Fruit fly (Drosophila melanogaster) whole organism, adult: ENCODE data around the gene Axud1.

Source experiments
- CG11617 ChIP-seq: fragments of 200-800 bp; sonication (Bioruptor generic); optimal IDR thresholded peaks from 2 replicates; lab custom pipeline; 2017; ENCODE audit warnings: mild to moderate bottlenecking, missing biosample characterization, missing genetic modification reagents, missing genetic modification characterization
- CG12768 ChIP-seq: fragments of 200-800 bp; sonication (Bioruptor generic); optimal IDR thresholded peaks from 2 replicates; lab custom pipeline; 2017; ENCODE audit warnings: missing biosample characterization, missing genetic modification characterization, mild to moderate bottlenecking, moderate library complexity, missing genetic modification reagents
- CG14711 ChIP-seq: fragments of 200-800 bp; sonication (Bioruptor generic); optimal IDR thresholded peaks from 2 replicates; lab custom pipeline; 2018; ENCODE audit warnings: missing biosample characterization, mild to moderate bottlenecking, missing genetic modification characterization, moderate library complexity
- CG1620 ChIP-seq: fragments of 200-800 bp; sonication (Bioruptor generic); optimal IDR thresholded peaks from 2 replicates; lab custom pipeline; 2016; ENCODE audit warnings: missing biosample characterization, missing genetic modification characterization
- CG33017 ChIP-seq: fragments of 200-800 bp; sonication (Bioruptor generic); optimal IDR thresholded peaks from 2 replicates; lab custom pipeline; 2018; ENCODE audit warnings: missing biosample characterization, mild to moderate bottlenecking, missing genetic modification characterization, moderate library complexity
- CG5204 ChIP-seq: fragments of 200-800 bp; sonication (Bioruptor generic); optimal IDR thresholded peaks from 2 replicates; lab custom pipeline; 2016; ENCODE audit warnings: missing biosample characterization, missing genetic modification characterization
- CG7045 ChIP-seq: fragments of 200-800 bp; sonication (Bioruptor generic); optimal IDR thresholded peaks from 2 replicates; lab custom pipeline; 2017; ENCODE audit warnings: missing biosample characterization, mild to moderate bottlenecking, missing genetic modification characterization
- CG7101 ChIP-seq: fragments of 200-800 bp; sonication (Bioruptor generic); optimal IDR thresholded peaks from 2 replicates; lab custom pipeline; 2018; ENCODE audit warnings: missing biosample characterization, mild to moderate bottlenecking, missing genetic modification characterization, moderate library complexity
- Clk ChIP-seq: fragments of 200-800 bp; sonication (Bioruptor generic); optimal IDR thresholded peaks from 2 replicates; lab custom pipeline; 2017; ENCODE audit warnings: missing biosample characterization, missing genetic modification characterization
- Crg-1 ChIP-seq: fragments of 200-800 bp; sonication (Bioruptor generic); optimal IDR thresholded peaks from 2 replicates; lab custom pipeline; 2016; ENCODE audit warnings: missing biosample characterization, missing genetic modification characterization
- Hr96 ChIP-seq: fragments of 200-800 bp; sonication (Bioruptor generic); optimal IDR thresholded peaks from 2 replicates; lab custom pipeline; 2016; ENCODE audit warnings: missing biosample characterization, missing genetic modification characterization
- Mnt ChIP-seq: fragments of 200-800 bp; sonication (Bioruptor generic); optimal IDR thresholded peaks from 2 replicates; lab custom pipeline; 2016; ENCODE audit warnings: missing biosample characterization, mild to moderate bottlenecking, missing genetic modification characterization
- bab1 ChIP-seq: fragments of 200-800 bp; sonication (Bioruptor generic); optimal IDR thresholded peaks from 3 replicates; lab custom pipeline; 2019; ENCODE audit warnings: missing biosample characterization, mild to moderate bottlenecking, missing genetic modification characterization, moderate library complexity
- cic ChIP-seq: fragments of 200-800 bp; sonication (Bioruptor generic); optimal IDR thresholded peaks from 2 replicates; lab custom pipeline; 2017; ENCODE audit warnings: missing biosample characterization, mild to moderate bottlenecking, missing genetic modification characterization, moderate library complexity
- cnc ChIP-seq, 2 experiments: fragments of >200 bp; optimal IDR thresholded peaks; 2 replicates each; lab custom pipeline; 2017
- kay ChIP-seq: fragments of 200-800 bp; sonication (Bioruptor generic); peaks from one replicate; lab custom pipeline; 2016; ENCODE audit warnings: missing biosample characterization, missing genetic modification characterization, borderline replicate concordance
- ovo ChIP-seq: fragments of 200-800 bp; sonication (Bioruptor generic); optimal IDR thresholded peaks from 2 replicates; lab custom pipeline; 2016; ENCODE audit warnings: missing biosample characterization, missing genetic modification characterization
- pad ChIP-seq: fragments of 200-800 bp; sonication (Bioruptor generic); optimal IDR thresholded peaks from 3 replicates; lab custom pipeline; 2017; ENCODE audit warnings: missing biosample characterization, missing genetic modification characterization, mild to moderate bottlenecking, moderate library complexity, missing genetic modification reagents
- tj ChIP-seq: fragments of 200-800 bp; sonication (Bioruptor generic); optimal IDR thresholded peaks from 3 replicates; lab custom pipeline; 2017; ENCODE audit warnings: missing biosample characterization, mild to moderate bottlenecking, missing genetic modification characterization, moderate library complexity
- toe ChIP-seq: fragments of 200-800 bp; sonication (Bioruptor generic); optimal IDR thresholded peaks from 2 replicates; lab custom pipeline; 2016; ENCODE audit warnings: missing biosample characterization, missing genetic modification characterization

The Axud1 gene

DNA sequence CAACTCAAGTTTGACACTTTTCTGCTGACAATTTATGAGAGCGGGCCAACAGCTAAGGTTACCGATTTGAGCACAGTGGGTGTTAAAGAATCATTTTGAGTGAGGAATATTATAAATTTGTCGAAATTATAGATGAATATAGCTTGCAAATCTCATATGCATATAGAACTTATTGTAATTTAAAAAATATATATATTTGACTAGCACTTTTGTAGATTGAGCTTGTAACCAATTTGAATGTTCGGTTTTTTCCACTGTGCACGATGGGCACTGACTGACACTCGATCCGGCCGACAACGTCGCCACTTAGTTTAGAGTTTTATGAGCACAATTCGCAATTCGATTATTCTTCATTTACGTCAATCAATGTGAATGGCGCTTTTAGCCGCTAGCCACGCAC is 33.3 kb downstream of the Axud1 start:
- TF ChIP-seq pad (no peak), CG11617 (GFP tag; lab: Kevin White, UChicago) (no peak), CG33017 (no peak), cic (GFP tag; lab: Kevin White, UChicago) (no peak), ovo (GFP tag; lab: Kevin White, UChicago) (no peak), CG5204 (GFP tag; lab: Kevin White, UChicago) (no peak), Crg-1 (GFP tag; lab: Kevin White, UChicago) (no peak)

DNA sequence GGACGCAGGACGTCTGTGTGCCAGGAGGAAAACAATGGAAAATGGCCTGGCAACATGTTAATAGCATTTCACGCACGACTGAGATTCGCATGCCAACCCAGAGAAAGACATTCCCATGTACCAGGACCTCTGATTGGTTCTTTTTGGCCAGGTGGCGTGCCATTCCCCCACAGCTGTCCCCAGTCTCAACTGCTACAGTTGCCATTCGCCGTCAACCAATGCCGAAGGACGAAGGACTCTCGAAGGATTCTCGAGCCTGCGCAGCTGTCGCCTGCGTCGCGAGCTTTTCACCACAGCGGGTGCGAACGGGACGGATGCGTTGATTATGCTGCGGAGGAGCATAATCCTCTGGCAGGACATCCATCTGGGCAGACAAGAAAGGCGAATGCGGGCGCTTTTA is 34.8 kb downstream of the Axud1 start, which contains the start of gene VGlut:
TSS of gene VGlut (plus strand) at position 399 of the 400 bp plus-strand sequence.
- TF ChIP-seq Hr96 (GFP tag; lab: Kevin White, UChicago): no peak
- TF ChIP-seq toe (GFP tag; lab: Kevin White, UChicago): no peak
- TF ChIP-seq CG11617 (GFP tag; lab: Kevin White, UChicago): no peak
- TF ChIP-seq Clk (GFP tag; lab: Kevin White, UChicago): no peak
- TF ChIP-seq CG1620: no peak
- no peak for TF ChIP-seq tj
- TF ChIP-seq CG33017: no peak
- TF ChIP-seq ovo (GFP tag; lab: Kevin White, UChicago): no peak
- TF ChIP-seq pad: no peak
- no peak for TF ChIP-seq cic (GFP tag; lab: Kevin White, UChicago)
- no peak for TF ChIP-seq Crg-1 (GFP tag; lab: Kevin White, UChicago)
- no peak for TF ChIP-seq CG7101 (tag; lab: Kevin White, UChicago)
- TF ChIP-seq kay (GFP tag; lab: Kevin White, UChicago): no peak
- TF ChIP-seq CG7045: no peak
- TF ChIP-seq CG12768 (GFP tag; lab: Kevin White, UChicago): no peak
- no peak for TF ChIP-seq CG14711 (tag; lab: Kevin White, UChicago)
- no peak for TF ChIP-seq CG5204 (GFP tag; lab: Kevin White, UChicago)

DNA sequence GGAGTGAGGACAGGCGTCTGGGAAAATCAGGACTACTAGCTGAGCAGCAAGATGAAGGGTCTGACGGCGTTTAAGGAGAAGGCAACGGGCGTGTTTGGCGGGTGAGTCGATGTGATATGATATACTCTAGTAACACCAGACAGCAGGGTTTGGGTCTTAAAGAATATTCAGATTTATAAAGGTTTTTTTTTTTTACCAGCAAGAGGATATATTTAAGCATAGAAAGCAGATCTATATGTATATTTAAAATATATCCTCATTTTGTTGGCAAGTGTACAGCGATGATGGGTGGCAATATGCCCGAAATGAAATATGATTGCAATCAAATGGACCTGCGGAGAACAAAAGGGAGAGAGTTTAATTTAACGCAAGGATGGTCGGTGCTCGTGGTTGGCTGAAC is 37.0 kb downstream of the Axud1 start:
- no peak for TF ChIP-seq bab1 (GFP tag; lab: Kevin White, UChicago)
- no peak for TF ChIP-seq CG1620
- TF ChIP-seq CG7045: no peak
- TF ChIP-seq Hr96 (GFP tag; lab: Kevin White, UChicago): no peak
- TF ChIP-seq pad: no peak
- no peak for TF ChIP-seq toe (GFP tag; lab: Kevin White, UChicago)
- TF ChIP-seq Mnt (GFP tag; lab: Kevin White, UChicago): no peak
- TF ChIP-seq Clk (GFP tag; lab: Kevin White, UChicago): no peak
- TF ChIP-seq CG11617 (GFP tag; lab: Kevin White, UChicago): no peak

DNA sequence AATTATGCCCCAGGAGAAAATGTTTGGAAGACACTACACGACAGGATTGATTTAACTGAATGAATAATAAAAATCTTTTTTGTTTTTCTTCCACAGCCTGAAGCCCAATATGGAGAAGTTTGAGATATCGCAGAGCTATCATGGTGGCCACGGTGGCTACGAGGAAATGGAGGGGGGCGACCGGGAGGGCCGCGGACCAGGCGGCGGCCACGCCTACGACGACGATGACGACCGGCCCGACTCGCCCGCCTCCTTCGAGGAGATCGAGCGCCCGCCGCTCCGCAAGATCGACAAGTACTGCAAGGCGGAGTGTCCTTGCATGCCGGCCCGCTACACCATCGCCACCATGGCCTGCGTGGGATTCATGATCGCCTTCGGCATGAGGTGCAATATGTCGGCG is 39.5 kb downstream of the Axud1 start:
- no peak for TF ChIP-seq cnc (optimal IDR thresholded peaks at IDR 0.05; lab: Kevin White, UChicago)
- TF ChIP-seq pad: no peak
- TF ChIP-seq CG14711 (tag; lab: Kevin White, UChicago): no peak
- no peak for TF ChIP-seq Crg-1 (GFP tag; lab: Kevin White, UChicago)
- no peak for TF ChIP-seq CG7045
- no peak for TF ChIP-seq tj

DNA sequence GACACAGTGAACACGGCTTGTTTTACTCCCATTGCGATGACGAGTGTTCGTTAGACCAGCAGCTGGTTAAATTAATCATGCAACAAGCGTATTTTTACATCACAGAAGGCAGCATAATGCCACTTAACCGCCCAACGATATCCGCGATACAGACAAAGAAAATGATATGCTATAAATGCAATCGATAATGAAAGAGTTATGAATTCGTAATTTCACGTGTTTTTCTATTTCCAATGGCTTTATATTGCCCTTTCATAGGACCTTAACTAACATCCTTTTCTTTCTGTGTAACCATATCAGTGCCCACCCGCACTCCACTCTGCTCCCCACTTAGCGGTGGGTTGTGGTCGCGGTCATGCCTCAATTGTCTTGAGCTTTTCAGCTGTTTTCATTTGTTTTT is 47.9 kb downstream of the Axud1 start:
- TF ChIP-seq CG7045 (no peak), CG14711 (tag; lab: Kevin White, UChicago) (no peak), Crg-1 (GFP tag; lab: Kevin White, UChicago) (no peak), bab1 (GFP tag; lab: Kevin White, UChicago) (no peak), CG1620 (no peak), CG7101 (tag; lab: Kevin White, UChicago) (no peak), cic (GFP tag; lab: Kevin White, UChicago) (no peak), CG11617 (GFP tag; lab: Kevin White, UChicago) (no peak), ovo (GFP tag; lab: Kevin White, UChicago) (no peak), Mnt (GFP tag; lab: Kevin White, UChicago) (no peak), pad (no peak), CG12768 (GFP tag; lab: Kevin White, UChicago) (no peak), CG33017 (no peak), cnc (optimal IDR thresholded peaks at IDR 0.05; lab: Kevin White, UChicago) (no peak)

DNA sequence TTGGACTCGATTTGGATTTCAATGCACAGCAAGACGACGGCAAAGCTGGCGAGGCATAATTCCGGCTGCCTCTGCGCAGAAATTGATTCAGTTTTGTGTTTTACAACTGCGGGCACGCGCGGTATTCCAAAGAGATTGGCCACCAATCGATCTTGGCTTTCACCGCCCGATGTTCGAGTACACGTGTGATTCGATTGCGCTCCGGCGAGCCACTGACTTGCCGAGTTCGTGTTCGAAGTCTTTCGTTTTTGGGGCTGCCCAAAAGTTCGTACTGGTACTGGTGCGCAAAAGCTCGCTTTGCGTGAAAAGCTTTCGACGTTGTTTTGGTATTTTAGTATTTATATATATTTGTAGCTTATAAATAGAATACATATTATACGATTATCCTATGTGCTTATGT is 50.0 kb downstream of the Axud1 start, which contains the start of gene CG18641:
TSS of gene CG18641 (minus strand) at position 214 of the 400 bp plus-strand sequence.
- no peak for TF ChIP-seq kay (GFP tag; lab: Kevin White, UChicago)

DNA sequence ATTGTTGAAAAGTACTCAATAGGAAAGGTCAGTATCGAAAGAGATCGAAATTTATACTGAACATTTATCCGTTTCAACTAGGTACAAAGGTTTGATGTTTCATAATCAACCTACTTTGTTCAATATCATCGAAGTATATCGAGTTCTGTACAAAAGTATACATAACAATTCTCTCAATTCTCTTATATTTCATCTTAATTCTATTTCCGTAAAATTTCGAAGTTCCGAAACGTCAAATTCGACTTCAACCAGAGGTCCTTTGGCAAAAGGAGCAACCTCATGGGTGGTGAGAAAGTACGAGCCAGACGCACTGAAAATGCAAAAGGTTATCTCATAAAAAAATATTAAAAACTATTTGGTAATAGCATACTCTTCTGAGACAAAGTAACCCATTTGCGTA is 51.5 kb downstream of the Axud1 start, which contains the start of gene CG31948:
TSS of gene CG31948 (minus strand) at position 101 of the 400 bp plus-strand sequence.
- TF ChIP-seq Mnt (GFP tag; lab: Kevin White, UChicago) (no peak), CG33017 (no peak), bab1 (GFP tag; lab: Kevin White, UChicago) (no peak), cic (GFP tag; lab: Kevin White, UChicago) (no peak)

DNA sequence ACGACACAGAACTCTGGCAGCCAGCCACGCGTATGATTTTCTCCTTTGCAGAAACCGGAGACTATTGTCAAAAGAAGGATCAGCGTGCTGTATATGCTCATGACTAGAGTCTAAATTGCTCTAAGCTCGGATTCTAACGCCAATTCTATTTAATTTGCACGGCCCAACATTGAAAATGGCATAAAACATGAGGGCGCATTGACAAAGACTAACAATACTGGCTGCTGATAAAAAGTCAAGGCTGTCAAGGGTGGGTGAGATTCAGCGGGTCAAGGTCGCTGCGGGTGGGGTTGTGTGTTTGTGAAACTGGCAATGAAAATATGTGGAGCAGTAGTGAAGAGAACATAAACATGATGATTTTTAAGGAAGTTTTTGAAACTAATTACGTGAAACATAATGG is 52.7 kb downstream of the Axud1 start, which contains the start of gene CG34448:
TSS of gene CG34448 (minus strand) at position 101 of the 400 bp plus-strand sequence.
- TF ChIP-seq CG1620: no peak
- no peak for TF ChIP-seq pad
- no peak for TF ChIP-seq Crg-1 (GFP tag; lab: Kevin White, UChicago)
- no peak for TF ChIP-seq CG7045
- TF ChIP-seq toe (GFP tag; lab: Kevin White, UChicago): no peak
- no peak for TF ChIP-seq CG5204 (GFP tag; lab: Kevin White, UChicago)
- no peak for TF ChIP-seq cnc (optimal IDR thresholded peaks at IDR 0.05; lab: Kevin White, UChicago)
- TF ChIP-seq cic (GFP tag; lab: Kevin White, UChicago): no peak
- no peak for TF ChIP-seq Clk (GFP tag; lab: Kevin White, UChicago)
- TF ChIP-seq kay (GFP tag; lab: Kevin White, UChicago): no peak
- TF ChIP-seq Mnt (GFP tag; lab: Kevin White, UChicago): no peak
- TF ChIP-seq ovo (GFP tag; lab: Kevin White, UChicago): no peak
- TF ChIP-seq CG7101 (tag; lab: Kevin White, UChicago): no peak
- no peak for TF ChIP-seq CG12768 (GFP tag; lab: Kevin White, UChicago)
- no peak for TF ChIP-seq CG14711 (tag; lab: Kevin White, UChicago)
- no peak for TF ChIP-seq bab1 (GFP tag; lab: Kevin White, UChicago)
- TF ChIP-seq CG33017: no peak
